Worm (Caenorhabditis elegans): ENCODE measurements around the gene oac-22.
A peak's percentile ranks its signal among the peaks of the same experiment; 100 is the strongest.

oac-22 gene

DNA sequence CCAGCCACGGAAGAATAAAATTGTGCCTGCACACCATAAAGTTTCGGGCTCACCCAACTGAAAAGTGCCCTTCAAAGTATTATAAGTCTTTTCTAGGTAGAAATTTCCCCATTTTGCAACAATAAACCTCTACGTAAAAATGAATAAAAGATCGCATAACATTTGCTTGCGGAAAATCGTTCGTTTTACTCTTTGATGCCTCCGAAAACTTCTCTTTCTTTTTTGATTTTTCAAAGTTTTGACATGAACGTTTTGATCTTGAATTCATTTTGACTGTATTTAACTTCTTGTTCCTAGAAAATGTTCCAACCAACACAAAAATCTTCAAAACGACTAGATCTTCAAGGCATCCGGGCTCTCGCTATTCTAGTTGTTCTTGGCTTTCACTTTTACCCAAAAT, 3.5 kb downstream of the oac-22 start, which contains the start of gene oac-21:
Gene oac-21 (plus strand): TSS at position 301 of the 400 bp plus-strand sequence.
- no peak for TF ChIP-seq nhr-76 (tag; optimal IDR thresholded peaks at IDR 0.05)
- no peak for TF ChIP-seq lin-39 (tag; optimal IDR thresholded peaks at IDR 0.05)
- no peak for TF ChIP-seq efl-1 (optimal IDR thresholded peaks at IDR 0.05)
- no peak for TF ChIP-seq efl-1 (GFP tag; optimal IDR thresholded peaks at IDR 0.05 in 1 of 2)
- TF ChIP-seq fkh-10 (GFP tag; optimal IDR thresholded peaks at IDR 0.05) = no peak
- no peak for TF ChIP-seq irx-1 (tag; optimal IDR thresholded peaks at IDR 0.05)
- TF ChIP-seq ceh-90 (tag; optimal IDR thresholded peaks at IDR 0.05) = no peak
- no peak for TF ChIP-seq nhr-85 (tag)

DNA sequence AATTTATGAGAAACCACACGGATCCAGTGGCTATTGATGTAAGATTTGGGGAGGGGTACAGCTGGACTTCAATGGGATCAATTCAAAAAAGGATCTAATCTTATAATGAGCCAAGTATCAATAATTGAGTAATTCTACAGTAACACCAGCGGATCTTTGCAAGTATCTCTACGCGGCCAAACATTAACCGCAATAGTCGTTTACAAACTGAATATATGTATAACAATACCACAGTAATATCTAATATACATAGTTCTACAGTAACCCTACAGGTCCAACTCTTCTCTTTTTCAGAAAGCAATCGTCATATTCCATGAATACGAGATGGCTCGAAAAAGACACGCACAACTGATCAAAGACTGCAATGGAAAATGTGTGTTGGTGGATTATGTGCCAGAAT, 6.6 kb downstream of the oac-22 start, which contains the start of gene F56D6.9:
Gene F56D6.9 (plus strand): TSS at position 301 of the 400 bp plus-strand sequence.
- TF ChIP-seq irx-1 (tag; optimal IDR thresholded peaks at IDR 0.05) (no peak), aha-1 (tag; optimal IDR thresholded peaks at IDR 0.05) (no peak), zag-1 (tag; optimal IDR thresholded peaks at IDR 0.05) (no peak), unc-30 (tag; optimal IDR thresholded peaks at IDR 0.05) (no peak), xbp-1 (tag; optimal IDR thresholded peaks at IDR 0.05) (no peak), sox-4 (tag; optimal IDR thresholded peaks at IDR 0.05) (no peak), nhr-90 (tag; optimal IDR thresholded peaks at IDR 0.05; ENCODE audit: poor library complexity) (no peak), F16B12.6 (tag; optimal IDR thresholded peaks at IDR 0.05) (no peak), nhr-77 (tag; optimal IDR thresholded peaks at IDR 0.05) (no peak), elt-3 (tag; optimal IDR thresholded peaks at IDR 0.05) (no peak), ceh-8 (GFP tag; optimal IDR thresholded peaks at IDR 0.05) (no peak), mef-2 (tag; optimal IDR thresholded peaks at IDR 0.05) (no peak), ztf-11 (tag; optimal IDR thresholded peaks at IDR 0.05) (no peak), grh-1 (GFP tag; IDR thresholded peaks at IDR 0.05) (no peak), blmp-1 (tag; optimal IDR thresholded peaks at IDR 0.05) (no peak), unc-86 (tag; optimal IDR thresholded peaks at IDR 0.05) (no peak), ceh-90 (tag; optimal IDR thresholded peaks at IDR 0.05) (no peak)

DNA sequence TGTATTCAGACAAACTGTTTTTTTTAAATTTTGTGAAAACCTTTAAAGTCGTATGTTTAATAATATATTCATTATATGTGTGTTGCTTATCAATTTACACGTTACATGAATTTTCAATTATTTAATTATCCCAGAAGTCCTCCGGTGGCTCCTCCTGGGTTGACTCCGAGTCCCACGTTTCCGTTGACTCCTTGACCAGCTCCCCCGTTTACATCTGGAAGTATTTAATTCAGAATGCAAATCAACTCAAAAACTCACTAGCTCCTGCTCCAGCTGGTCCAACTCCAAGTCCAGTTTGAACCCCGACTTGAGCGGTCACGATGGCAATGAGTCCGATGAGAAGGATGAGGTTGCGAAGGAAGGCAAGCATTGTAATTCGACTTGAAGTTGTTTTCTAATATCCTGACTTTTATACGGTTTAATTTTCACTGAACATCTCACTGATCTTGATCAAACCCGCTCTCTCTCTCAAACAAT, 8.6 kb downstream of the oac-22 start, which contains the start of gene F56D6.8:
Gene F56D6.8 (minus strand): TSS at position 427 of the 477 bp plus-strand sequence.
- TF ChIP-seq pax-3 (tag; optimal IDR thresholded peaks at IDR 0.05) (no peak), dsc-1 (tag; optimal IDR thresholded peaks at IDR 0.05) (peak; percentile 75), dpl-1 (GFP tag; optimal IDR thresholded peaks at IDR 0.05) (no peak), unc-98 (GFP tag; IDR thresholded peaks at IDR 0.05) (no peak), lir-3 (tag; optimal IDR thresholded peaks at IDR 0.05; ENCODE audit: poor library complexity) (no peak), elt-3 (tag; optimal IDR thresholded peaks at IDR 0.05) (no peak), fkh-4 (tag; optimal IDR thresholded peaks at IDR 0.05; ENCODE audit: borderline replicate concordance) (peak; percentile 45), efl-1 (optimal IDR thresholded peaks at IDR 0.05) (no peak), efl-1 (GFP tag; optimal IDR thresholded peaks at IDR 0.05 in 1 of 2) (peak in 1 of 2 experiments; percentile 67), mep-1 (tag; optimal IDR thresholded peaks at IDR 0.05) (no peak)

DNA sequence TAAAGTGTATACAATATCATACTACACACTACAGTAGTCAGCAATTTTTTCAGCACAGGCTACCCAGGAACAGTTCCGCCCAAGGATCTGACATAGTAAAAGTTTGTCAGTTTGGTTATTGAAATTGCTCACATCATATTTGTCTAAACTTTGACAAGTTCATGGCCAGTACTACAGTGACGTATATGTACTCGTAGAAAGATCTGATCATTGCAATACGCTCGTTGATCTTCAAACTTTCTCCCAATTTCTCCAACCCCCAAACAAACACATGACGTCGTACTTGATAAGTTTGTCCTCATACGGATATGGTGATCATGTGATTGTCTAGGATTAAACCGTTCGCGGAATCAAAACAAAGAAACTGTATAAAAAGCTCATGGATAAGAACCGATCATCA, 9.3 kb downstream of the oac-22 start, which contains the start of gene dct-8:
Gene dct-8 (plus strand): TSS at position 301 of the 400 bp plus-strand sequence.
- peak; percentile 40 for TF ChIP-seq blmp-1 (tag; optimal IDR thresholded peaks at IDR 0.05)
- no peak for TF ChIP-seq tbx-2 (tag; optimal IDR thresholded peaks at IDR 0.05)

DNA sequence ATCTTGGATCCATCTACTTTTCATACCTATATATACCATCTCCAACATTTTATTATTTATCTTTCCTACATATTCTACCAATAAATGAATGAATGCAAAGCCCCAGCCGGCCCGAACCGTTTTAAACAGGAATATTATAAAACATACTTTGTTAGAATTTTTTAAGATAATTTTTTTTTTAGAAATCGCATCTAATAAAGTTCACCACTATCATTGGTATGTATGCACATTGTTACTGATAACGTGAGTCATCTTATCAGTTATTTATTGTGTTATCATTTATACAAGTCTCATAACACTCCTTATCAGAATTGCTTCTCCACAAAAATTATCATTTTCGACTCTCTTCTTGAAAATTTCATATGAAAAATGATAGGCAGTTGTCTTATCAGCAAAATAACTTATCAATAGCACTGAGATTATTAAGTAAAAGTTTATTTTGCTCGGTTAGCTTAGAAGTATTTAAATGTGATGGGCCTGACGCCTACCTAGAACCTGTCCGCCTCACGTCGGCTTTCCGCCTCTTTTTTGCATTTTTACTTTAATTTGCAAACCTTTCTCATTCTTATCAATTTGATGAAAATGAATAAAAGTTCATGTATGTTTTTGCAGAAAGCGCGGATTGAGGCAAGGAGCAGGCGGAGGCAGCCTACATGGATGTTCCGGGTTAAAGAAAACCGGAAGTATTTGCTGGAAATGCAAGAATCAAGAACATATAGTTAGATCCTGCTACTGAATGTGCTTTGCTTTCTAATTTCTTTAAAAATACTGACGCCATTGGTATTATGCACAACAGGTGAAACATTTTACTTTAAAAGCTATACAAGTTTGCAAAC, 14.5 kb downstream of the oac-22 start, which contains the start of gene srz-62:
Gene srz-62 (plus strand): TSS at position 786 of the 836 bp plus-strand sequence.
- no peak for TF ChIP-seq snpc-4 (tag; optimal IDR thresholded peaks at IDR 0.05)
- TF ChIP-seq fos-1 (tag; optimal IDR thresholded peaks at IDR 0.05) = no peak
- TF ChIP-seq pag-3 (tag; optimal IDR thresholded peaks at IDR 0.05; ENCODE audit: borderline replicate concordance, insufficient read depth) = no peak
- no peak for TF ChIP-seq efl-1 (optimal IDR thresholded peaks at IDR 0.05)
- peak in 1 of 2 experiments; percentile 78 for TF ChIP-seq efl-1 (GFP tag; optimal IDR thresholded peaks at IDR 0.05 in 1 of 2)
- peak in 1 of 2 experiments; percentile 23 for TF ChIP-seq egl-27 (tag; optimal IDR thresholded peaks at IDR 0.05)
- TF ChIP-seq egl-13 (tag; optimal IDR thresholded peaks at IDR 0.05) = peak; percentile 43
- peak in 1 of 2 experiments; percentile 56 for TF ChIP-seq lin-35 (GFP tag; optimal IDR thresholded peaks at IDR 0.05)
- TF ChIP-seq hpl-2 (GFP tag; optimal IDR thresholded peaks at IDR 0.05) = peak; percentile 5
- no peak for TF ChIP-seq nhr-12 (tag; optimal IDR thresholded peaks at IDR 0.05)
- TF ChIP-seq elt-2 (tag; optimal IDR thresholded peaks at IDR 0.05) = peak; percentile 100
- TF ChIP-seq jun-1 (tag; optimal IDR thresholded peaks at IDR 0.05) = peak; percentile 97
- TF ChIP-seq grh-1 (GFP tag; IDR thresholded peaks at IDR 0.05) = no peak
- peak in 1 of 2 experiments; percentile 61 for TF ChIP-seq lsy-2 (tag; optimal IDR thresholded peaks at IDR 0.05)
- peak; percentile 40 for TF ChIP-seq nhr-90 (tag; optimal IDR thresholded peaks at IDR 0.05; ENCODE audit: poor library complexity)
- TF ChIP-seq lir-3 (tag; optimal IDR thresholded peaks at IDR 0.05; ENCODE audit: poor library complexity) = no peak
- TF ChIP-seq pqm-1 (tag; optimal IDR thresholded peaks at IDR 0.05) = peak; percentile 100
